Worm (Caenorhabditis elegans): Measurements from ENCODE around the gene F11D5.1.

The F11D5.1 gene

ce11 chrX:3306594-3307296 lies 26.2 kb upstream of the F11D5.1 start:
- TF ChIP-seq nhr-237 (tag; optimal IDR thresholded peaks at IDR 0.05) (no peak), mdl-1 (tag; optimal IDR thresholded peaks at IDR 0.05) (no peak), mbf-1 (tag; optimal IDR thresholded peaks at IDR 0.05) (no peak), unc-39 (tag; optimal IDR thresholded peaks at IDR 0.05) (no peak), sem-4 (tag; optimal IDR thresholded peaks at IDR 0.05) (no peak), fos-1 (tag; optimal IDR thresholded peaks at IDR 0.05) (peak; percentile 75), sma-9 (GFP tag; optimal IDR thresholded peaks at IDR 0.05) (peak; percentile 30), sma-9 (tag; optimal IDR thresholded peaks at IDR 0.05) (no peak), lin-39 (tag; optimal IDR thresholded peaks at IDR 0.05) (no peak)

- TF ChIP-seq sma-3 (GFP tag; optimal IDR thresholded peaks at IDR 0.05) (no peak), nhr-11 (tag; optimal IDR thresholded peaks at IDR 0.05) (no peak), zag-1 (tag; optimal IDR thresholded peaks at IDR 0.05) (no peak), peb-1 (tag; optimal IDR thresholded peaks at IDR 0.05) (no peak)
These were observed 22.2 kb upstream of the F11D5.1 start for ce11 chrX:3310702-3311101.

ce11 chrX:3313939-3314338 lies 19.0 kb upstream of the F11D5.1 start:
- no peak for TF ChIP-seq ztf-11 (tag; optimal IDR thresholded peaks at IDR 0.05)
- TF ChIP-seq Y55F3AM.14 (GFP tag; optimal IDR thresholded peaks at IDR 0.05), result no peak
- no peak for TF ChIP-seq nhr-77 (tag; optimal IDR thresholded peaks at IDR 0.05)
- TF ChIP-seq sma-3 (GFP tag; optimal IDR thresholded peaks at IDR 0.05), result no peak
- TF ChIP-seq egl-27 (tag; optimal IDR thresholded peaks at IDR 0.05), result no peak
- TF ChIP-seq nhr-12 (tag; optimal IDR thresholded peaks at IDR 0.05), result no peak
- no peak for TF ChIP-seq zag-1 (tag; optimal IDR thresholded peaks at IDR 0.05)
- TF ChIP-seq lin-13 (GFP tag; optimal IDR thresholded peaks at IDR 0.05), result no peak
- no peak for TF ChIP-seq mdl-1 (tag; optimal IDR thresholded peaks at IDR 0.05)
- TF ChIP-seq peb-1 (tag; optimal IDR thresholded peaks at IDR 0.05), result no peak
- no peak for TF ChIP-seq fos-1 (tag; optimal IDR thresholded peaks at IDR 0.05)
- TF ChIP-seq ama-1 (optimal IDR thresholded peaks at IDR 0.05), result no peak
- TF ChIP-seq nhr-21 (tag; optimal IDR thresholded peaks at IDR 0.05), result no peak

ce11 chrX:3315014-3315413 lies 17.9 kb upstream of the F11D5.1 start, which contains the start of gene ddr-2:
ddr-2 (plus strand) TSS chrX:3315314.
- TF ChIP-seq lin-11 (tag; optimal IDR thresholded peaks at IDR 0.05) (no peak), mab-5 (tag; optimal IDR thresholded peaks at IDR 0.05) (no peak), snpc-4 (tag; optimal IDR thresholded peaks at IDR 0.05) (no peak), nhr-6 (tag; optimal IDR thresholded peaks at IDR 0.05) (no peak), nhr-21 (tag; optimal IDR thresholded peaks at IDR 0.05) (no peak), nhr-237 (tag; optimal IDR thresholded peaks at IDR 0.05) (no peak), mbf-1 (tag; optimal IDR thresholded peaks at IDR 0.05) (no peak), C34F6.9 (tag; optimal IDR thresholded peaks at IDR 0.05) (no peak), unc-62 (GFP tag; optimal IDR thresholded peaks at IDR 0.05) (no peak), sma-9 (GFP tag; optimal IDR thresholded peaks at IDR 0.05) (no peak), sma-9 (tag; optimal IDR thresholded peaks at IDR 0.05) (no peak), unc-55 (GFP tag; optimal IDR thresholded peaks at IDR 0.05) (no peak), lin-13 (GFP tag; optimal IDR thresholded peaks at IDR 0.05) (no peak)

- no peak for TF ChIP-seq elt-1 (tag; optimal IDR thresholded peaks at IDR 0.05)
- TF ChIP-seq ceh-82 (tag; optimal IDR thresholded peaks at IDR 0.05), result no peak
- TF ChIP-seq unc-39 (tag; optimal IDR thresholded peaks at IDR 0.05), result no peak
- TF ChIP-seq unc-55 (GFP tag; optimal IDR thresholded peaks at IDR 0.05), result no peak
- TF ChIP-seq sem-4 (tag; optimal IDR thresholded peaks at IDR 0.05), result no peak
- TF ChIP-seq crh-2 (tag; optimal IDR thresholded peaks at IDR 0.05), result no peak
- TF ChIP-seq gmeb-1 (tag; optimal IDR thresholded peaks at IDR 0.05), result no peak
- TF ChIP-seq skn-1 (tag; optimal IDR thresholded peaks at IDR 0.05), result no peak
- no peak for TF ChIP-seq mdl-1 (tag; optimal IDR thresholded peaks at IDR 0.05)
- no peak for TF ChIP-seq blmp-1 (tag; optimal IDR thresholded peaks at IDR 0.05; ENCODE audit: insufficient read depth)
- no peak for TF ChIP-seq unc-62 (GFP tag; optimal IDR thresholded peaks at IDR 0.05)
- TF ChIP-seq zag-1 (tag; optimal IDR thresholded peaks at IDR 0.05), result no peak
- TF ChIP-seq nhr-12 (tag; optimal IDR thresholded peaks at IDR 0.05), result no peak
These were observed 16.9 kb upstream of the F11D5.1 start for ce11 chrX:3315891-3316657.
